Worm (Caenorhabditis elegans): ENCODE measurements around the gene mrps-22.
A peak's percentile ranks its signal among the peaks of the same experiment; 100 is the strongest.

Gene mrps-22

ce11 chrII:10587742-10588141 is 5.3 kb downstream of the mrps-22 start, which contains the start of gene crn-3:
crn-3 (plus strand) TSS chrII:10588042.
- TF ChIP-seq isw-1 (GFP tag; IDR thresholded peaks at IDR 0.05) (no peak), nhr-76 (tag; optimal IDR thresholded peaks at IDR 0.05) (no peak), ceh-8 (GFP tag; optimal IDR thresholded peaks at IDR 0.05) (no peak), nhr-47 (tag; optimal IDR thresholded peaks at IDR 0.05) (no peak), sox-4 (tag; optimal IDR thresholded peaks at IDR 0.05) (no peak), nhr-71 (tag; optimal IDR thresholded peaks at IDR 0.05) (no peak), irx-1 (tag; optimal IDR thresholded peaks at IDR 0.05) (no peak)

ce11 chrII:10592452-10592851 is 10.0 kb downstream of the mrps-22 start, which contains the start of gene crn-5:
crn-5 (plus strand) TSS chrII:10592752.
- TF ChIP-seq lin-15B (tag; optimal IDR thresholded peaks at IDR 0.05) (no peak), Y116A8C.19 (tag; optimal IDR thresholded peaks at IDR 0.05; ENCODE audit: borderline replicate concordance) (no peak), dpl-1 (GFP tag; optimal IDR thresholded peaks at IDR 0.05) (no peak)

- TF ChIP-seq lir-3 (tag; optimal IDR thresholded peaks at IDR 0.05; ENCODE audit: poor library complexity): no peak
These were observed 11.9 kb downstream of the mrps-22 start for ce11 chrII:10594312-10594711.

ce11 chrII:10594758-10595157 is 12.3 kb downstream of the mrps-22 start, which contains the start of gene C14A4.6:
C14A4.6 (minus strand) TSS chrII:10594776.
- no peak for TF ChIP-seq zip-4 (GFP tag; optimal IDR thresholded peaks at IDR 0.05)
- TF ChIP-seq pqm-1 (tag; optimal IDR thresholded peaks at IDR 0.05): peak; percentile 34
- TF ChIP-seq zag-1 (tag; optimal IDR thresholded peaks at IDR 0.05): no peak
- TF ChIP-seq lin-35 (GFP tag; optimal IDR thresholded peaks at IDR 0.05): peak in 1 of 2 experiments; percentile 46
- TF ChIP-seq elt-2 (tag; optimal IDR thresholded peaks at IDR 0.05): peak; percentile 79
- TF ChIP-seq sptf-1 (tag; optimal IDR thresholded peaks at IDR 0.05): no peak

ce11 chrII:10596462-10596861 is 14.0 kb downstream of the mrps-22 start, which contains the start of gene C14A4.7:
C14A4.7 (minus strand) TSS chrII:10596562.
- TF ChIP-seq blmp-1 (tag; optimal IDR thresholded peaks at IDR 0.05): no peak
- no peak for TF ChIP-seq nhr-77 (tag; optimal IDR thresholded peaks at IDR 0.05)
- TF ChIP-seq dsc-1 (tag; optimal IDR thresholded peaks at IDR 0.05): no peak
- peak; percentile 16 for TF ChIP-seq elt-2 (tag; optimal IDR thresholded peaks at IDR 0.05)
- no peak for TF ChIP-seq aha-1 (tag; optimal IDR thresholded peaks at IDR 0.05)

- TF ChIP-seq hlh-4 (tag; optimal IDR thresholded peaks at IDR 0.05) (no peak), lin-39 (tag; optimal IDR thresholded peaks at IDR 0.05) (no peak), nhr-19 (GFP tag; conservative IDR thresholded peaks at IDR 0.05) (no peak), unc-62 (GFP tag; optimal IDR thresholded peaks at IDR 0.05) (no peak), mep-1 (tag; optimal IDR thresholded peaks at IDR 0.05) (no peak), sptf-1 (tag; optimal IDR thresholded peaks at IDR 0.05) (no peak), unc-30 (tag; optimal IDR thresholded peaks at IDR 0.05) (no peak), fkh-10 (GFP tag; optimal IDR thresholded peaks at IDR 0.05) (no peak), ets-5 (GFP tag; IDR thresholded peaks at IDR 0.05) (no peak), mab-9 (GFP tag; IDR thresholded peaks at IDR 0.05) (no peak), tbx-2 (tag; optimal IDR thresholded peaks at IDR 0.05) (no peak), dpl-1 (GFP tag; optimal IDR thresholded peaks at IDR 0.05) (no peak), nhr-85 (tag) (no peak), fos-1 (tag; optimal IDR thresholded peaks at IDR 0.05) (no peak), nhr-237 (tag; optimal IDR thresholded peaks at IDR 0.05) (no peak), blmp-1 (tag; optimal IDR thresholded peaks at IDR 0.05) (no peak), ceh-90 (tag; optimal IDR thresholded peaks at IDR 0.05) (no peak), egl-27 (tag; optimal IDR thresholded peaks at IDR 0.05) (no peak), sox-4 (tag; optimal IDR thresholded peaks at IDR 0.05) (no peak), nhr-84 (tag; optimal IDR thresholded peaks at IDR 0.05) (no peak)
These were observed 15.6 kb downstream of the mrps-22 start, which contains the start of gene C14A4.8 for ce11 chrII:10598039-10598438. C14A4.8 (minus strand) TSS chrII:10598139.
